Worm (Caenorhabditis elegans) whole organism, L4/young adult: Measurements from ENCODE around the gene eif-2Bepsilon.

Source experiments
- W03F9.2 ChIP-seq: fragments of 150-350 bp; optimal IDR thresholded peaks from 2 replicates; lab custom pipeline; 2014; ENCODE audit warnings: missing biosample characterization, missing genetic modification characterization
- dao-5 ChIP-seq: sonication (generic microtip); optimal IDR thresholded peaks from 2 replicates; lab custom pipeline; 2016; ENCODE audit warnings: missing genotype, missing genetic modification characterization, moderate library complexity, missing compliant biosample characterization
- him-1 ChIP-seq: sonication (generic microtip); optimal IDR thresholded peaks from 2 replicates; lab custom pipeline; 2016; ENCODE audit warnings: missing genotype, missing genetic modification reagents, missing genetic modification characterization, missing compliant biosample characterization

DNA sequence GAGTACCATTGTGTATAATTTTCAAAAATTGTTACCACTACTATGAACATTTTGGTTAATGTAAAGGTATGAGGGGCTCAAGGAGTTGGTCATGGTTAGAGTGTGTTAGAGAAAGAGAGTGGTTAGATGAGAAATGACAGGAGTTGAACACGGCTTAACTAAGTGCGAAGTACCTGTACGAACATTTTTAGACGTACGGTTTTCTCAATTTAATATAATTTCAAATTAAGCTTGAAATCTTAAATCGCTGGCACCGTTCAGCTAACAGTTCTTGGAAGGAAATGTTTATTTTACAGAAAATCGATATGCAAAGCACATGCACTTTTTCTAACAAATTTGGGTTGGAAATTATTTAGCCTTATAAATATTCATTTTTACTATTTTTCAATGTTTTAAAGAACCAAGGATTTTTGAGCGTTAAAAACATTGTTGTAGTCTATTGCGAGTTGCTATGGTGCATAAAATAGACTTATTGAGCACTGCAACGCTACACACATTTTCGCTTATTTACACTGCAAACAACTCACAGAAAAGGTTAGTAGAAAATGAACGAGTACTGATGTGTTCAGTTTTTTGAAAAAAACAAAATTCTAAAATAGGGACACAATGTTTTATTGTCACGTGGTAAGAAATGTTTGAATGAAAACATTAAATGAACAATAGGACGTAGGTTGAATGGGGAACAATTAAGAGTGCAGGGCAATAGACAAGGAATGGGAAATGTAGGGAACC, 40.1 kb downstream of the eif-2Bepsilon start, which contains the start of gene sphk-1:
- TF ChIP-seq W03F9.2, result no peak
- no peak for TF ChIP-seq him-1 (tag; lab: Kevin White, UChicago)
- no peak for TF ChIP-seq dao-5 (tag; lab: Kevin White, UChicago)
